Fruit fly (Drosophila melanogaster): ENCODE measurements around the gene CG15715.

CG15715 gene

DNA sequence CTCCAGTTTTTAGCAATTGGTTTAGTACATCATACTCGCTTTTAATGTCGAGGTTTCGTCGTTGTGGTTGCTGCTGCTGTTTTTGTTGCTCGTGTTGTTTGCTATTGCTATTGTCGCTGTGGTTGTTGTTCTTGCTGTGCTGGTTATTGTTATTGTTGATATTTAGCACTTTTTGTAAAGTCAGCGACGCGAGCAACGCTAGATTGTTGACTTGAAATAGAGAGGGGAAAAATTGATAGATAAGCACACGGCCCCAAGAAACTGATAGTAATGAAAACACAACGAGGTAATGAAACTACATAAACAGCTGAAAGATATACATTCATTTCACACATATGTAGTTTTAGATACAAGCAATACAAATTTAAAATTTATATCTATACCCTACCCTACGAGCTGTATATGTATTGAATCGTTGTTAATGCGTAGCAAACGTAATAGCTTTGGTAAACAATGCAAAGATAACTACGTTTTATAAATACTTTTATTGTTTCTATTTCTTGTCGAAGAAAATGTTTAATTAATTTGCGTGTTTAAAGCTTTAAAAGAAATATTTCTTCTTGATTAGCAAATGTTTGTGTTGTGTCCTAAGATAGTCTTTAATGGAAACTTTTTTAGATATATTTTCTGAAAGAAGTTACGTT, 13.4 kb downstream of the CG15715 start (continued):
- TF ChIP-seq gro (GFP tag; optimal IDR thresholded peaks at IDR 0.05) (peak; percentile 13), CG12659 (GFP tag; optimal IDR thresholded peaks at IDR 0.05) (peak; percentile 14), CG10959 (GFP tag; IDR thresholded peaks at IDR 0.05) (no peak), CG7745 (tag; optimal IDR thresholded peaks at IDR 0.05) (peak; percentile 5), CG13894 (tag; optimal IDR thresholded peaks at IDR 0.05) (peak; percentile 11), hkb (optimal IDR thresholded peaks at IDR 0.05) (no peak), hkb (GFP tag; IDR thresholded peaks at IDR 0.05) (no peak), CG13424 (tag; optimal IDR thresholded peaks at IDR 0.05) (peak; percentile 17), lab (GFP tag; optimal IDR thresholded peaks at IDR 0.05) (peak; percentile 36), rib (GFP tag; IDR thresholded peaks at IDR 0.05) (no peak), YL-1 (GFP tag; optimal IDR thresholded peaks at IDR 0.05) (peak; percentile 7), cg (GFP tag; optimal IDR thresholded peaks at IDR 0.05) (peak; percentile 15), usp (GFP tag; optimal IDR thresholded peaks at IDR 0.05) (no peak), GATAe (GFP tag; conservative IDR thresholded peaks at IDR 0.05) (0 out of 2 replicates have a peak, but pooled peaks have one; percentile 42), Awh (GFP tag; IDR thresholded peaks at IDR 0.05) (no peak), so (GFP tag; IDR thresholded peaks at IDR 0.05) (0 out of 3 replicates have a peak, but pooled peaks have one; percentile 39), exex (tag; optimal IDR thresholded peaks at IDR 0.05) (peak; percentile 87), HmgZ (tag; optimal IDR thresholded peaks at IDR 0.05) (peak; percentile 34), CG17829 (tag; optimal IDR thresholded peaks at IDR 0.05) (no peak), Hr3 (GFP tag; optimal IDR thresholded peaks at IDR 0.05) (no peak), grn (GFP tag; optimal IDR thresholded peaks at IDR 0.05) (no peak), CG10147 (GFP tag; optimal IDR thresholded peaks at IDR 0.05) (peak; percentile 6), chif (GFP tag; optimal IDR thresholded peaks at IDR 0.05) (no peak), Doc2 (GFP tag; IDR thresholded peaks at IDR 0.05) (no peak), kah (GFP tag; optimal IDR thresholded peaks at IDR 0.05) (no peak), caup (GFP tag; optimal IDR thresholded peaks at IDR 0.05; ENCODE audit: severe bottlenecking) (peak; percentile 26), CG8924 (tag; optimal IDR thresholded peaks at IDR 0.05) (peak; percentile 12), Hr78 (GFP tag; optimal IDR thresholded peaks at IDR 0.05) (no peak), esg (GFP tag; conservative IDR thresholded peaks at IDR 0.05) (no peak), mirr (GFP tag; optimal IDR thresholded peaks at IDR 0.05) (peak; percentile 98), CG8290 (GFP tag; optimal IDR thresholded peaks at IDR 0.05) (no peak), CG8290 (tag; optimal IDR thresholded peaks at IDR 0.05) (peak in 1 of 2 experiments; percentile 40), CG11504 (tag; optimal IDR thresholded peaks at IDR 0.05) (peak; percentile 14), hbn (GFP tag; IDR thresholded peaks at IDR 0.05; ENCODE audit: partially characterized antibody) (no peak), CG7556 (GFP tag; optimal IDR thresholded peaks at IDR 0.05) (no peak), MTF-1 (GFP tag; optimal IDR thresholded peaks at IDR 0.05; ENCODE audit: borderline replicate concordance) (peak; percentile 99), CG2712 (tag; optimal IDR thresholded peaks at IDR 0.05) (peak; percentile 14), CG7271 (tag; optimal IDR thresholded peaks at IDR 0.05) (no peak), CG2678 (tag; optimal IDR thresholded peaks at IDR 0.05) (peak; percentile 32), CG31224 (GFP tag; IDR thresholded peaks at IDR 0.05) (no peak), sna (GFP tag; IDR thresholded peaks at IDR 0.05; ENCODE audit: partially characterized antibody) (0 out of 2 replicates have a peak, but pooled peaks have one; percentile 6), CG7987 (GFP tag; optimal IDR thresholded peaks at IDR 0.05) (peak; percentile 27), nau (GFP tag; optimal IDR thresholded peaks at IDR 0.05) (peak; percentile 46), CG9932 (GFP tag; IDR thresholded peaks at IDR 0.05) (no peak), CG13296 (GFP tag; optimal IDR thresholded peaks at IDR 0.05) (peak; percentile 36), sug (tag; optimal IDR thresholded peaks at IDR 0.05) (peak; percentile 42), mam (GFP tag; optimal IDR thresholded peaks at IDR 0.05) (no peak), CG15269 (tag; optimal IDR thresholded peaks at IDR 0.05) (peak; percentile 34), CG34376 (GFP tag; optimal IDR thresholded peaks at IDR 0.05) (peak; percentile 62)

Data from whole organism, embryonic.